Fruit fly (Drosophila melanogaster): Measurements from ENCODE around the gene sov.

sov gene

DNA sequence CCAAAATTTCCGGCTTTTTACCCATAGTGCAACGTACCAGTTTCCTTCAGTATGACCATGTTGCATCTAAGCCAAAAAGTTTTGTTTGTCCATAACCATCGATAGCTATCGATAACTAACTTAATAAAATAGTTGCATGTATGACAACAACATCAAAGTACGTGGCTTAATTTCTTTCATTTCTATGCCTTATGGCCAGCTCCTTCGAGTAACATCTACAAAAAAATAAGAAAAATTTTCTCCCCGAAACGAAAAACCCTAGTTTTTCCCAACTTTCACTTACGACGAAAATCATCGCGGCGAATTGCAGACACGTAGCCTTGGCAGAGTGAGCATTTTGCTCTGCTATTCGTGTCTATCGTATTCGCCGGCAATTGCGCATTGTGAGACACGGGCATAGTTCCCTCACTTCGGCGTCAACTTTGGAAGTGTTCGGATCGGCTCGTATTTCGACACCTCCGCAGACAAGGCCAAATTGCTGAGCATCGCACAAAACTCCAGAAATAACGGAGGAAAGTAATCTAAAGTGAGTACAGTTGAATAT is at the start of gene sov:
TSS of gene sov (plus strand) at position 148 of the 544 bp plus-strand sequence.
- TF ChIP-seq Sin3A (optimal IDR thresholded peaks at IDR 0.05) (no peak), insv (optimal IDR thresholded peaks at IDR 0.05) (no peak), h (optimal IDR thresholded peaks at IDR 0.05) (no peak), Myc (optimal IDR thresholded peaks at IDR 0.05) (no peak)

DNA sequence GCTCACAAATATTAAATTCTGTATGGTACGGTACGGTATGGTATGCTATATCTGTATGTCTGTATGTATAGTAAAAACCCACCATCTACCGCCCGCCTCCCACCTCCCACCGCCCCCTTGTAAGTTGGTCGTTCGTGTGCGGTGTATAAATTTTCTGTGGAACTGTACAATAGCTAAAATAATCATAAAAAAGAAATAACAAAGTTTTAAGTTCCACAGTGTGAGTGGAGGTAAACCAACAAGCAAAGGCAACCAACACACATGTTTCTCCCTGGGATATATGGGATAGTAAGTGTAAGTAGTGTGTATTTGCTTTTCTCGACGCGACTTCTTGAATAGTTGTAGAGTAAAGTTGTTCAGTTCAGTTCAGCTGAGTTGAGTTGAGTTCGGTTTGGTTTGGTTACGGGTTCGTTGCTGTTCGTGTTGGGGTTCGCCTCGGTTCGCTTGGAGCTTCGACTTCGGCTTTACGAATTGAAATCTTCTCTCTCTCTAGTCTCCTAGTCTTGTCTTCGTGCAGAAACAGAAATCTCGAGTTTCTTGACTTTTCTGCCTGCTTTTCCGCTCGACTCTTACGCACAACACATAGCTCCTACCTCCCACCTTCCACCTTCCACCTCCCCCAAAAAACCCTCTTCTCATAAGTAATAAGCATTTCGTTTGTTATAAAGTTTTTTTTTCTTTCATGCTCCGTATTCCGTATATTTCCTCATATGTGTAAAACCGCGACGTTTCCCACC is 49.4 kb upstream of the sov start:
- TF ChIP-seq psq (optimal IDR thresholded peaks at IDR 0.05) (no peak), ttk (optimal IDR thresholded peaks at IDR 0.05) (no peak), h (optimal IDR thresholded peaks at IDR 0.05) (no peak), insv (optimal IDR thresholded peaks at IDR 0.05) (no peak), Sin3A (optimal IDR thresholded peaks at IDR 0.05) (no peak), Myc (optimal IDR thresholded peaks at IDR 0.05) (no peak)

DNA sequence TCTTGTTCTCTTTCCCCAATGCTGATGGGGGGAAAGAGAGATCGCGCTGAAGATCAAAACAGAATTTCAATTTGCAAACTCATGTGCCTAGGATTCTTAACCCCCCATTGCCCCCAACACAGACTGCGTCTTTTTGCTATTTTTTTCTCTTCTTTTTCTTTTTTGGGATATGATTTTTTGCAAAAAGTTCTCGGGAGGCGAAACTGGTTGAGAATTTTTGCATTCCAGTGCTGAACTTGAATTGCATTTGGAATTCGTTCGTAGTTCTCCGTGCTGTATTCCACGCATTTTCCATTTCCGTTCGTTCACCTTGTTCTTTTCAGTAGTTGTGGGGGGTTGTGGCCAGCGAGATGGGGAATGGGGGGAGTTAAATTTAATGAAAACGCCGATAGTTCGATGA is 48.0 kb upstream of the sov start:
- TF ChIP-seq Sin3A (optimal IDR thresholded peaks at IDR 0.05) (no peak), insv (optimal IDR thresholded peaks at IDR 0.05) (no peak), ttk (optimal IDR thresholded peaks at IDR 0.05) (no peak), psq (optimal IDR thresholded peaks at IDR 0.05) (no peak), Myc (optimal IDR thresholded peaks at IDR 0.05) (no peak), h (optimal IDR thresholded peaks at IDR 0.05) (no peak)

DNA sequence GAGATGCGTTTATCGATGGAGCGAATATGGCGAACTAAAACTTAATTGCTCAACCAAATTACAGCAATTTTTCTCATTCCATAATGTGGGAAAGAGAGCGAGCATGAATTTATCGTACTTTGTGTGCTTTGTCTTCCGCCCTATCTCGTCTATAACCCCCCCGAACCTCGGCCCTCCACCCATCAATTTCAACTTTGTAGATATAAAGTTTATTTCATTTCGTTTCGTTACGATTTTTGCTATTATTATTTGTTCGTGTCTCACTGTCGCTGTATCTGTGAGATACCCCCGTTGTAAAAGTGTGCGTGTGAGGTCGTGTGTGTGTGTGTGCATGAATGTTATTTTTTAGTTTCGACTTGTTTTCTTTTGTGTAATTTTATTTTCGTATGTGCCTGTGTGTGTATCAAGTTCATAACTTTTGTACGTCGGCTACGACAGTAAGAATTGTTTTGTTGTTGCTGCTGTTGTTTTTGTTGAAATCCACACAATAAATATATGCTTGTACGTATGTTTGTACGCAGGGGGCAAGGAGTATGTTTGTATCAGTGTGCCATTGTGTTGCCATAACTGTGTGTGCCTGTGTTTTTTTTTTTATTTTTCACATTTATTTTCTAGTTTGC is 47.4 kb upstream of the sov start:
- TF ChIP-seq h (optimal IDR thresholded peaks at IDR 0.05), result no peak
- no peak for TF ChIP-seq ttk (optimal IDR thresholded peaks at IDR 0.05)
- no peak for TF ChIP-seq insv (optimal IDR thresholded peaks at IDR 0.05)

DNA sequence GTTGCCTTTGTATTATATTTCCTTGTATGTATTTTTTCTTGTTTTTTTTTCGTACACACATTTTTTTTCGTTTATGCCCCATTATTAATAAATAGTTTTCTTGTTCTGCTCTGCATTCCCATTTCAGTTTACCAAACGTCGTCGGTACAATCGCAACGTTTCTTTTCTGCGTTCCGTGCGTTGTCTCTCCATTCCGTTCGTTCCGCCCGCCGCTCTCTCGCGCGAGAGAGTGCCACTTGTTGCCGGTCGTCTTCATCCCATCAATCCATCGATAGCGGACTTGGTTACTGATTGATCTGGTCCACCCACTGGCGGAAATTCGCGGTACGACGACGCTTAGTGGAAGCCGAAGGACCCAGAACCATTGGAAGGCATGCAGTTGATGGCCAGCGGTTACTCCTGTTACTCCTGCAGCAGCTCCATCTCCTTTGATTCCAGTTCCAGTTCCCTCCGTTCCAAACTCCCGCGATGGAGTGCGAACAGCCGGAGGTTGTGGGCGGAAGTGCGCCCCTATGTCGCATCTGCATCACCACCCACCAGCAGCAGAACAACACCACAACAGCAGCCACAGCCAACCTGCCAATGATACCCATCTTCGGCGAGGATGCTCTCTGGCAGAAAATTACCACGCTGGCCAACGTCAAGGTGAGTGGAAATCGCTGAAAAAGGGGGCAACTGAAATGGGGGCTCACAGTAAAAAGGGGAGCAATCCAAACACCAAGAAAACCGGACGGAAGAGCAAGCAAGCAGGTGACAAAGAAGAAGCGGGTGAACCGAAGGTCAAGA is 46.7 kb upstream of the sov start:
- no peak for TF ChIP-seq psq (optimal IDR thresholded peaks at IDR 0.05)
- no peak for TF ChIP-seq Sin3A (optimal IDR thresholded peaks at IDR 0.05)
- TF ChIP-seq insv (optimal IDR thresholded peaks at IDR 0.05), result no peak
- TF ChIP-seq Myc (optimal IDR thresholded peaks at IDR 0.05), result no peak
- no peak for TF ChIP-seq ttk (optimal IDR thresholded peaks at IDR 0.05)
- no peak for TF ChIP-seq h (optimal IDR thresholded peaks at IDR 0.05)

DNA sequence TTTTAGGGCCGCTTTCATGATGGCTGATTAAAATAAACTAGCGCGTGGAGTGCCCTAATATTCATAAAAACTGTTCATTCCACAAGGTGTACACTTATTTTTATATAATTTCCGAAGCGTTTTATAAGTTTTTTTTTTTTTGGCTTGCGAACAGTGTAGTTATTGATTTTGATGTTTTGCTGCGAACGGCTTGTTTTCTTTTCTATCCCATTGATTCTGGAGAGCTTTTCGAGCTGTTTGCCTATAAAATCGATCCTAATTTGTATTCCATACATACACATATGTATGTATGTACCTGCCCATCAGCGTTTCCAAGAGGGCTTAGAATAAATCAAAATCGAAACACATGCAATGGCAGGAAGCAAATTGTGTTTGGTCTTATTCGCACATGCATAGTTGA is 45.9 kb upstream of the sov start:
- TF ChIP-seq psq (optimal IDR thresholded peaks at IDR 0.05) (no peak), h (optimal IDR thresholded peaks at IDR 0.05) (no peak), insv (optimal IDR thresholded peaks at IDR 0.05) (no peak), ttk (optimal IDR thresholded peaks at IDR 0.05) (no peak), Sin3A (optimal IDR thresholded peaks at IDR 0.05) (no peak), Myc (optimal IDR thresholded peaks at IDR 0.05) (no peak)

DNA sequence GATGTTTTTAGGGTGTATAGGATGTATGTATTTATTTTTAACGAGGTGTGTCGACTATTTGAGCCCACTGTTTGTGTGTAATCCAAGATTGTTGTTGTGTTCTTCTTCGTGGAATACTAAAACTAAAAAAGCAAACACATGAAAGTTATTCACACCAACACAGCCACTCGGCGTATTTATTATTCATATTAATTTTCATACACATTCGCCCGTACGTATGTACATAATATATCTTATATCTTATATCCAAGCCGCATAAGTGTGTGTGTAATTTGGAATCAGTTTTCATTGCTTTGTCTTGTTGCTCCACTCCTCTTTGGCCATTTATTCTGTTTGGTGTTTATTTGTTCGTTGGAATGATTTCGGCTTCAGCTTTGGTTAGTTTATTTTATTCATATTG is 45.5 kb upstream of the sov start:
- no peak for TF ChIP-seq psq (optimal IDR thresholded peaks at IDR 0.05)
- TF ChIP-seq h (optimal IDR thresholded peaks at IDR 0.05), result no peak
- TF ChIP-seq Myc (optimal IDR thresholded peaks at IDR 0.05), result no peak
- no peak for TF ChIP-seq insv (optimal IDR thresholded peaks at IDR 0.05)
- no peak for TF ChIP-seq ttk (optimal IDR thresholded peaks at IDR 0.05)

DNA sequence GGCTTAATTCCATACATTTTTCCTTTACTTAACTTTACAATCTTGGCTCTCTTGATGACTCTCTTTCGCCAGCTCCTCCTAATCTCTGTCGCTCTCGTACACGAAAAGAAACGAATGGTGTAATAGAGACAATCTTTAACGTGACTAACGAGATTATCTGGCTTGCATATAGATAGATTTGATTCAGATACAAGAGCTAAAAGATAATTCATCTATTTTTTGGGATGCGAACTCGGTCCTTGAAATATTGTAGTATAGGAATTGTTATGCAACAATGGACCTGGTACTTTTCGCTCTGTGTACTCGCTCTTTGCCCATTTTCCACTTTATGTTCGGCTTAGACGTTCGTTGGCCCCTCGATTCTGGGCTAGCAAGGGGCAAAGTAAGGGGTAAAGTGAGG is 44.8 kb upstream of the sov start:
- no peak for TF ChIP-seq psq (optimal IDR thresholded peaks at IDR 0.05)
- no peak for TF ChIP-seq Myc (optimal IDR thresholded peaks at IDR 0.05)
- no peak for TF ChIP-seq insv (optimal IDR thresholded peaks at IDR 0.05)
- no peak for TF ChIP-seq h (optimal IDR thresholded peaks at IDR 0.05)
- TF ChIP-seq ttk (optimal IDR thresholded peaks at IDR 0.05), result no peak
- TF ChIP-seq Sin3A (optimal IDR thresholded peaks at IDR 0.05), result no peak

DNA sequence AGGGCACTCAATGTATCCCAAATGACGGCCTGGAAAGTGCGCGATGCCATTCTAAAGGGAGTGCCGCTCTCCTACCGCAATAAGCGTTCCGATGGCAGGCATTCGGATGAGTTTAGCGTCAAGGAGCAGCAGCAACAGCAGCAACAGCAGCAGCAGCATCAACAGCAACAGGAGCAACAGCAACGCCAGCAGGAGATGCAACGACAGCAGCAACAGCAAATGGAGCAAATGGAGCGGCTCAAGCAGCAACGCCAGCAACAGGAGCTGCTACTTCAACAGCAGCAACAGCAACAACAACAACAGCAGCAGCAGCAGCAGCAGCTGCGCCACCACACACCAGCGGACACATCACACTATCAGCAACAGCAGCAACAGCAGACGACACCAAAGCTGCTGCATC is 40.0 kb upstream of the sov start:
- TF ChIP-seq Myc (optimal IDR thresholded peaks at IDR 0.05), result no peak
- TF ChIP-seq psq (optimal IDR thresholded peaks at IDR 0.05), result no peak
- no peak for TF ChIP-seq h (optimal IDR thresholded peaks at IDR 0.05)
- no peak for TF ChIP-seq Sin3A (optimal IDR thresholded peaks at IDR 0.05)
- no peak for TF ChIP-seq insv (optimal IDR thresholded peaks at IDR 0.05)
- TF ChIP-seq ttk (optimal IDR thresholded peaks at IDR 0.05), result no peak

DNA sequence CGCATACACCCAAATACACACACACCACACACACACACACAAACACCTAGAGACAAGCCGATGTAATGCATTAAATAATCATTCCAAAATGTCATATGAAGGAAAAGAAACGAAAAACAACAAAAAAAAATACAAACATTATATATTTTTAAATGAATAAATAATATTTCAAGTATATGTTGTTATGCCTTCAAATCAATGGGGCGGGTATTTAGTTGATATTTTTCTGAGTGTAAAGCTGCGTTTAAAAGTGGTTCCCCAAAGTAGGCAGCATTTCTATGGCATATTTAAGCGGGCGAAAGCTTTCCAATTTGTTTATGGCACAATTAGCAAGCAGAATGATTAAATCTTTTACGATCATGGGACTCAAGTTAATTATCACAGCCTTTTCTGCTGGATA is 36.9 kb upstream of the sov start:
- no peak for TF ChIP-seq h (optimal IDR thresholded peaks at IDR 0.05)
- TF ChIP-seq psq (optimal IDR thresholded peaks at IDR 0.05), result no peak
- no peak for TF ChIP-seq Sin3A (optimal IDR thresholded peaks at IDR 0.05)

DNA sequence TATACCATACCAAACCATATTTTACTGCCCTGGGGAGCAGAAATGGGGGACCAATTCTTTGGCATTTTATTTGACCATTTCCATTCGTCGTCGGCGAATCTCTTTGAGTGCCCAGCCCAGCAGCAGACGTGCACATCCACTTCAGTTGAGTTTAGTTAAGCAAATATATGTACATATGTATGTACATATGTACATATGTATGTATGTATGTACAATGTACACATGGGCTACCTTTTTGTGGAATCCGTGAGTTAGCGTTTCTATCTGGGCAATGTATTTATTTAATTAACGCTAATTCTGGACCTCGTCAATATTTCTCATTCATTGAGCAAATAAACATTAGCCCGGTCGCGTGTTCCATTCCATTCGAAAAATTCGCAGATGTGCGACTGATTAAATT is 36.2 kb upstream of the sov start:
- TF ChIP-seq insv (optimal IDR thresholded peaks at IDR 0.05) (no peak), h (optimal IDR thresholded peaks at IDR 0.05) (no peak), psq (optimal IDR thresholded peaks at IDR 0.05) (no peak), Sin3A (optimal IDR thresholded peaks at IDR 0.05) (no peak), ttk (optimal IDR thresholded peaks at IDR 0.05) (no peak), Myc (optimal IDR thresholded peaks at IDR 0.05) (no peak)

DNA sequence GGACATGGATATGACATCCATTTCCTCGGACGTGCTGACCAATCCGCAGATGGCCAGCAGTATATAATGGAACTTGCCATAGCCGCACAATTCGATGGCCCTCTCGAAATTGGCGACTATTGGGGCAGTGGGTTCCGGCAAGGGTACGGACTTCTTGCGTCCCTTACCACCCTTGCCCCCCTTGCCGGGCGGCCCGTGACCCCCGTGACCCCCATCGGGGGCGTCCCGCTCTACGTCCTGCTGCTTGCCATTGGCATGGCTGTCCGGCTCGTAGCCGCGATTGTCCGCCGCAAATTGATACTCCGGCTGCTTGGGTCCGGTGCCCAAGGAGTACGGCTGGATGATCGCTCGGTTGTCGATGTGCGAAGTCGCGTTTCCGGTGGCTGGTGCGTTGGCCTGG is 32.5 kb upstream of the sov start:
- TF ChIP-seq Sin3A (optimal IDR thresholded peaks at IDR 0.05) (no peak), h (optimal IDR thresholded peaks at IDR 0.05) (no peak), insv (optimal IDR thresholded peaks at IDR 0.05) (no peak), Myc (optimal IDR thresholded peaks at IDR 0.05) (no peak)

Data from Kc167 (cell line).